Worm (Caenorhabditis elegans) whole organism, L4/young adult: ENCODE data around the gene C06A8.8.

Experiments used
- W03F9.2 ChIP-seq: fragments of 150-350 bp; optimal IDR thresholded peaks from 2 replicates; lab custom pipeline; 2014; ENCODE audit warnings: missing biosample characterization, missing genetic modification characterization
- dao-5 ChIP-seq: sonication (generic microtip); optimal IDR thresholded peaks from 2 replicates; lab custom pipeline; 2016; ENCODE audit warnings: missing genotype, missing genetic modification characterization, moderate library complexity, missing compliant biosample characterization
- him-1 ChIP-seq: sonication (generic microtip); optimal IDR thresholded peaks from 2 replicates; lab custom pipeline; 2016; ENCODE audit warnings: missing genotype, missing genetic modification reagents, missing genetic modification characterization, missing compliant biosample characterization

ce11 chrII:7810162-7810868 is 38.5 kb upstream of the C06A8.8 start:
- TF ChIP-seq him-1 (no peak), dao-5 (tag; lab: Kevin White, UChicago) (no peak), W03F9.2 (tag; lab: Kevin White, UChicago) (no peak)
